Fruit fly (Drosophila melanogaster) whole organism, prepupa: ENCODE measurements around the gene CrebA.

Source experiments
- CG10669 ChIP-seq: fragments of 200-800 bp; sonication (Bioruptor generic); optimal IDR thresholded peaks from 3 replicates; lab custom pipeline; 2018; ENCODE audit warnings: missing biosample characterization, mild to moderate bottlenecking, missing genetic modification characterization, moderate library complexity
- CG11902 ChIP-seq: fragments of 200-800 bp; sonication (Bioruptor generic); optimal IDR thresholded peaks from 3 replicates; lab custom pipeline; 2016; ENCODE audit warnings: missing biosample characterization, missing genetic modification characterization
- CG3919 ChIP-seq: fragments of 200-800 bp; sonication (Bioruptor generic); optimal IDR thresholded peaks from 3 replicates; lab custom pipeline; 2016; ENCODE audit warnings: missing biosample characterization, missing genetic modification characterization
- CG7368 ChIP-seq: fragments of 200-800 bp; sonication (Bioruptor generic); optimal IDR thresholded peaks from 3 replicates; lab custom pipeline; 2016; ENCODE audit warnings: missing biosample characterization, missing genetic modification characterization
- CG8119 ChIP-seq: fragments of 200-800 bp; sonication (Bioruptor generic); IDR thresholded peaks from 3 replicates; pipeline ENCODE4 v1.3.6; 2022; ENCODE audit warnings: missing biosample characterization, missing genetic modification characterization
- Eip75B ChIP-seq: fragments of 200-800 bp; sonication (Bioruptor generic); optimal IDR thresholded peaks from 3 replicates; lab custom pipeline; 2016; ENCODE audit warnings: missing biosample characterization, missing genetic modification characterization
- Eip78C ChIP-seq: fragments of 200-800 bp; sonication (Bioruptor generic); peaks from one replicate; lab custom pipeline; 2016; ENCODE audit warnings: missing biosample characterization, missing genetic modification characterization
- Gug ChIP-seq: fragments of 200-800 bp; sonication (Bioruptor generic); IDR thresholded peaks from 2 replicates; pipeline ENCODE4 v1.3.6; 2022; ENCODE audit warnings: missing biosample characterization, missing genetic modification characterization
- Met ChIP-seq: fragments of 200-800 bp; sonication (Bioruptor generic); optimal IDR thresholded peaks from 3 replicates; lab custom pipeline; 2016; ENCODE audit warnings: missing biosample characterization, missing genetic modification characterization
- dsx ChIP-seq: fragments of 200-800 bp; optimal IDR thresholded peaks from 3 replicates; lab custom pipeline; 2019; ENCODE audit warnings: missing biosample characterization, mild to moderate bottlenecking, missing genetic modification characterization, moderate library complexity; ENCODE audit not compliant: poor library complexity, severe bottlenecking
- salr ChIP-seq, 2 experiments: fragments of 200-800 bp; sonication (Bioruptor generic); optimal IDR thresholded peaks; 3 replicates each; lab custom pipeline; 2016 to 2018; ENCODE audit warnings: missing biosample characterization in 2 of 2, missing genetic modification characterization in 2 of 2, mild to moderate bottlenecking in 1 of 2
- svp ChIP-seq: fragments of 200-800 bp; sonication (Bioruptor generic); peaks from one replicate; lab custom pipeline; 2016; ENCODE audit warnings: missing biosample characterization, missing genetic modification characterization

dm6 chr3L:15535800-15536225 is 618 bp downstream of the CrebA start:
- TF ChIP-seq Met (no peak), CG3919 (GFP tag; lab: Kevin White, UChicago) (no peak), svp (GFP tag; lab: Kevin White, UChicago) (no peak), CG10669 (GFP tag; lab: Kevin White, UChicago) (no peak), CG11902 (no peak), Eip75B (GFP tag; lab: Kevin White, UChicago) (no peak), salr (GFP tag; optimal IDR thresholded peaks at IDR 0.05; lab: Kevin White, UChicago) (no peak), Gug (GFP tag; lab: Robert Waterston, UW) (no peak), CG8119 (0 out of 3 replicates have a peak, but pooled peaks have one; percentile 18), dsx (GFP tag; lab: Kevin White, UChicago) (peak; percentile 83), CG7368 (no peak), Eip78C (peak; percentile 29)
